Worm (Caenorhabditis elegans) whole organism, late embryonic: ENCODE results near the gene F59A1.6.
A peak's percentile ranks its signal among the peaks of the same experiment; 100 is the strongest.

Source experiments
- C08G9.2 ChIP-seq: sonication (generic microtip); optimal IDR thresholded peaks from 2 replicates; lab custom pipeline; 2016; ENCODE audit warnings: mild to moderate bottlenecking, missing genetic modification characterization, moderate library complexity, missing compliant biosample characterization
- C38D4.7 ChIP-seq: fragments of 200-800 bp; sonication (Bioruptor generic); optimal IDR thresholded peaks from 2 replicates; lab custom pipeline; 2018; ENCODE audit warnings: mild to moderate bottlenecking, missing genetic modification characterization, moderate library complexity, missing compliant biosample characterization
- F13H6.1 ChIP-seq: sonication (generic microtip); optimal IDR thresholded peaks from 2 replicates; lab custom pipeline; 2016; ENCODE audit warnings: missing genetic modification characterization, missing compliant biosample characterization
- Y22D7AL.16 ChIP-seq: sonication (generic microtip); optimal IDR thresholded peaks from 2 replicates; lab custom pipeline; 2016; ENCODE audit warnings: missing genetic modification characterization, missing compliant biosample characterization
- ahr-1 ChIP-seq: sonication (generic microtip); optimal IDR thresholded peaks from 2 replicates; lab custom pipeline; 2016; ENCODE audit warnings: missing genetic modification characterization, missing compliant biosample characterization
- ama-1 ChIP-seq: fragments of 150-350 bp; optimal IDR thresholded peaks from 2 replicates; lab custom pipeline; 2014
- ceh-18 ChIP-seq: sonication (generic microtip); optimal IDR thresholded peaks from 2 replicates; lab custom pipeline; 2016; ENCODE audit warnings: missing genetic modification characterization, missing compliant biosample characterization
- ceh-30 ChIP-seq: fragments of 150-350 bp; optimal IDR thresholded peaks from 2 replicates; lab custom pipeline; 2014; ENCODE audit warnings: missing biosample characterization, missing genetic modification characterization
- ceh-45 ChIP-seq: fragments of 200-800 bp; sonication (Bioruptor generic); IDR thresholded peaks from 2 replicates; pipeline ENCODE4 v1.3.6; 2022; ENCODE audit warnings: missing genetic modification reagents, missing genetic modification characterization, missing compliant biosample characterization
- ceh-6 ChIP-seq: fragments of 200-800 bp; sonication (Bioruptor generic); optimal IDR thresholded peaks from 2 replicates; lab custom pipeline; 2018; ENCODE audit warnings: mild to moderate bottlenecking, missing genetic modification characterization, missing compliant biosample characterization
- dve-1 ChIP-seq: sonication (generic microtip); optimal IDR thresholded peaks from 2 replicates; lab custom pipeline; 2017; ENCODE audit warnings: antibody characterized with exemption, mild to moderate bottlenecking, missing genetic modification characterization, missing compliant biosample characterization
- elt-2 ChIP-seq: sonication (generic microtip); optimal IDR thresholded peaks from 2 replicates; lab custom pipeline; 2016; ENCODE audit warnings: missing genetic modification reagents, missing genetic modification characterization, missing compliant biosample characterization
- elt-4 ChIP-seq: sonication (generic microtip); optimal IDR thresholded peaks from 2 replicates; lab custom pipeline; 2016; ENCODE audit warnings: missing genetic modification characterization, missing compliant biosample characterization
- fax-1 ChIP-seq: sonication (generic microtip); optimal IDR thresholded peaks from 2 replicates; lab custom pipeline; 2016; ENCODE audit warnings: missing genotype, missing genetic modification characterization, missing compliant biosample characterization
- gmeb-2 ChIP-seq: sonication (generic microtip); optimal IDR thresholded peaks from 2 replicates; lab custom pipeline; 2016; ENCODE audit warnings: missing genetic modification characterization, inconsistent platforms, missing compliant biosample characterization
- hlh-6 ChIP-seq: sonication (generic microtip); optimal IDR thresholded peaks from 2 replicates; lab custom pipeline; 2016; ENCODE audit warnings: missing genotype, missing genetic modification characterization, missing compliant biosample characterization
- hlh-8 ChIP-seq: sonication (generic microtip); optimal IDR thresholded peaks from 2 replicates; lab custom pipeline; 2016; ENCODE audit warnings: missing genotype, missing genetic modification characterization, missing compliant biosample characterization
- lim-6 ChIP-seq: sonication (generic microtip); optimal IDR thresholded peaks from 2 replicates; lab custom pipeline; 2016; ENCODE audit warnings: missing genetic modification characterization, missing compliant biosample characterization
- lin-11 ChIP-seq: fragments of 200-800 bp; sonication (Bioruptor generic); optimal IDR thresholded peaks from 2 replicates; lab custom pipeline; 2018; ENCODE audit warnings: mild to moderate bottlenecking, missing genetic modification characterization, missing compliant biosample characterization
- nfya-1 ChIP-seq: sonication (generic microtip); optimal IDR thresholded peaks from 2 replicates; lab custom pipeline; 2017; ENCODE audit warnings: missing genetic modification characterization, mild to moderate bottlenecking, missing compliant biosample characterization, antibody characterized with exemption, moderate library complexity
- nhr-11 ChIP-seq: fragments of 150-350 bp; optimal IDR thresholded peaks from 2 replicates; lab custom pipeline; 2014; ENCODE audit warnings: missing biosample characterization, missing genetic modification characterization
- pag-3 ChIP-seq: sonication (generic microtip); optimal IDR thresholded peaks from 2 replicates; lab custom pipeline; 2016; ENCODE audit warnings: missing compliant biosample characterization, missing genetic modification characterization, borderline replicate concordance
- pqm-1 ChIP-seq: sonication (generic microtip); optimal IDR thresholded peaks from 2 replicates; lab custom pipeline; 2016; ENCODE audit warnings: missing genetic modification characterization, missing compliant biosample characterization
- rnt-1 ChIP-seq: sonication (generic microtip); optimal IDR thresholded peaks from 2 replicates; lab custom pipeline; 2016; ENCODE audit warnings: missing genetic modification characterization, missing compliant biosample characterization
- sdc-2 ChIP-seq: sonication (generic microtip); optimal IDR thresholded peaks from 2 replicates; lab custom pipeline; 2016; ENCODE audit warnings: missing genotype, missing genetic modification characterization, missing compliant biosample characterization
- syd-9 ChIP-seq: sonication (generic microtip); optimal IDR thresholded peaks from 2 replicates; lab custom pipeline; 2016; ENCODE audit warnings: mild to moderate bottlenecking, missing genetic modification characterization, moderate library complexity, missing compliant biosample characterization
- unc-42 ChIP-seq: sonication (generic microtip); optimal IDR thresholded peaks from 2 replicates; lab custom pipeline; 2016; ENCODE audit warnings: missing genotype, missing genetic modification characterization, missing compliant biosample characterization
- unc-55 ChIP-seq: sonication (generic microtip); optimal IDR thresholded peaks from 2 replicates; lab custom pipeline; 2017; ENCODE audit warnings: missing biosample characterization, missing genetic modification reagents, missing genetic modification characterization
- unc-86 ChIP-seq: sonication (generic microtip); optimal IDR thresholded peaks from 2 replicates; lab custom pipeline; 2016; ENCODE audit warnings: missing genetic modification characterization, missing compliant biosample characterization
- ztf-16 ChIP-seq: sonication (generic microtip); optimal IDR thresholded peaks from 2 replicates; lab custom pipeline; 2017; ENCODE audit warnings: missing genetic modification characterization, missing compliant biosample characterization

Gene F59A1.6

DNA sequence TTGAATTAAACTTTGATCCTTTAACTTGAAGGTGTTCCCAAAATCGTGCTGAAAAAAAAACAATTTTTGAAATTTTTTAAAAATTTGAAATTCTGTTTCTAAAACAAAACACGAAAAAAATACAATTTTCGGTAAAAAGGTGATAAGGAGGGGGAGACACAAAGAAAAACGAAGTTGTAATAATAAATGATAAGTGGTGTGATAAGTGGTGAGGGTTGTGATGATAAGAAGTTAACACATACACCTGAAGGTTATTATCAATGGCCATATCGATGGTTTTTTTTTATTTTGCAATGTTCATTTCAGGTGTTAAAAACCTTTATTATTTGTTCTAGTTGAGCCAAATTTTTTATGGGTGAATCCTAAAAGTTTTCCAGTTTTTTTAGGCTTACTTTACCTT, 29.4 kb downstream of the F59A1.6 start, which contains the start of gene twk-33:
twk-33 (minus strand) TSS at position 48 of the 400 bp plus-strand sequence.
- TF ChIP-seq elt-2 (tag; lab: Kevin White, UChicago) = peak; percentile 98
- no peak for TF ChIP-seq elt-4 (tag; lab: Kevin White, UChicago)

DNA sequence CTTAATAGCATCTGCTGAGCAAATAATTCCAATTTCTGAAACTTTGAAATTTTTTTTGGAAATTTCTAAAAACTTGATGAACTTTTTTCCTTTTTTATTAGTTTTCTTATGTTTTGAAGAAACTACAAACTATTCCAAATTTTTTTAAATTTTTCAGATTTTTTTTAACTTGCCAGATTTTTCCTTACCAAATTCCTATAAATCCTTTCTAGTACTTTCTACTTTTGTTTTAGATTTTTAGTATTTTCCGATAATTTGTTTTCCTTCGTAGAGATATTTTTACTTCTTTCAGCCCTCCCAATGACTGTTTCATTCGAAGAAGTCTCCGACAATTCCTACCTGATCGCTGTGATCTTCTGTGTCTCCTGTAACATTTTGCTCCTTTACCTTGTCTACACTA, 33.7 kb downstream of the F59A1.6 start, which contains the start of gene str-77:
str-77 (plus strand) TSS at position 301 of the 400 bp plus-strand sequence.
- TF ChIP-seq syd-9 (tag; lab: Kevin White, UChicago) = no peak
- no peak for TF ChIP-seq ztf-16 (tag; lab: Kevin White, UChicago)
- TF ChIP-seq ama-1 = no peak

DNA sequence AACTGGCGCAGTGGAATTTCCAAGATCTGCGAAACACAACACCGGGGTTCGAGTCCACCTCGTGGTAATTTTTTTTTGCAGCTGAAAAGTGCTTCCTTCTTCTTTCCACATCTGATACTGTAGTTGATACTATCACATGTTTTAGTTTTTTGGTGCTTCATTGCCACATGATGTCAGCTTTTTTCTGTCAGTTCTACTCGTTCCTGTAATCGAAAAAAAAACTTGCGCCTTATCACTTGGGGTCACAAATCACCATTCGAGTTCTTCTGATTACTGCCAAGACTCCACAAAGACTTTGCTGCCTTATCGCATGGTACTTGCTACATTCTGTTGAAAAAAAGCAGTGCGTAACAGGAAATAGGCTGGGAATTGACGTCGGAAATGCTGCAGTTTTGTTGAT, 36.8 kb downstream of the F59A1.6 start:
- TF ChIP-seq unc-86 (tag; lab: Kevin White, UChicago) = no peak
- TF ChIP-seq elt-2 (tag; lab: Kevin White, UChicago) = peak; percentile 83

DNA sequence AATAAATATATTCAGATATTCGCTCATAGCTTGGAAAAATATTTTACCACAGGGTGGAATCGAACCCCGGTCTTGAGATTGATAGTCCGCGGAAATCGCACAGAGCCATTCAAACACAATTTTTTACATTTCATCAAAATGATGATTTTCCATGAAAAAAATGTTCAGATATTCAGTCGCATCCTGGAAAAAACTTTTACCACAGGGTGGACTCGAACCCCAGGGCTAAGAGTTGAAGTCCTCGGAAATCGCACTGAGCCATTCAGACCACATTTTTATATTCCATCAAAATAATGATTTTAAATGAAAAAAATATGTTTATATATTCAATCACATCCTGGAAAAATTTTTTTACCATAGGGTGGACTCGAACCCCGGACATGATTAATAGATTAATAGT, 37.6 kb downstream of the F59A1.6 start:
- no peak for TF ChIP-seq ahr-1 (tag; lab: Kevin White, UChicago)
- no peak for TF ChIP-seq pag-3
- no peak for TF ChIP-seq fax-1 (tag; lab: Kevin White, UChicago)
- no peak for TF ChIP-seq pqm-1
- TF ChIP-seq Y22D7AL.16 (tag; lab: Kevin White, UChicago) = no peak
- no peak for TF ChIP-seq nhr-11 (tag; lab: Kevin White, UChicago)
- TF ChIP-seq syd-9 (tag; lab: Kevin White, UChicago) = no peak
- TF ChIP-seq C08G9.2 (tag; lab: Kevin White, UChicago) = no peak
- TF ChIP-seq sdc-2 (tag; lab: Kevin White, UChicago) = no peak
- no peak for TF ChIP-seq unc-42 (tag; lab: Kevin White, UChicago)
- TF ChIP-seq lin-11 (tag; lab: Kevin White, UChicago) = no peak
- TF ChIP-seq dve-1 (tag; lab: Kevin White, UChicago) = no peak
- TF ChIP-seq lim-6 (tag; lab: Kevin White, UChicago) = no peak
- no peak for TF ChIP-seq hlh-8 (tag; lab: Kevin White, UChicago)
- TF ChIP-seq, all 69 proteins: peak for 0

DNA sequence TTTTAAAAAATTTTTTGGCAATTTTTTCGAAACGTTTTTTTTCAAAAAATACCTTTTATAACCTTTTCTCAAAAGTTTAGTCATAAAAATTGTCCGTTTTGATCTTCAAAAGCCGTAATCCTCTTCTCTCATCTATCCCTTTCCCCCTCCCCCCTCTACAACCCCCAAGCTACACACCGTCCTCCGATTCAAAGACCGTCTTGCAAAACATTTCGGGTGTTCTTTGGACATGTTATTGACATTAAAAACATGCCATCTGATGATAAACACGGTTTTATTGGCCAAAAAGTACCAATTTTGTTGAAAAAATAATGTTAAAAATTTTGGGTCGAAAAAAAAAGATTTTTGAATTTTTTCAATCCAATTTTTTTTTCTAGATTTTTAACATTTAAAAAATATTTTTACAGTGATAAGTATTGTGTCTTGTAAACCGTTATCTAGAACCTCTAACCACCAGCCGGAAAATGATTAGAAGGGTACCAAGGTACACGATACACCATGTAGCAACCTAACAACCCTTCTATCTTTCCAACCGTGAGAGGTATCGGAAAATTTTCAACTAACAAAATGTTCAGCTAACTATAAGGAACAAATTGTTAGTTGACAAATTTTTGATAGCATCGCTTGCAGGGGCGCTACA, 38.3 kb downstream of the F59A1.6 start:
- no peak for TF ChIP-seq rnt-1
- no peak for TF ChIP-seq ceh-30 (tag; lab: Kevin White, UChicago)
- TF ChIP-seq elt-2 (tag; lab: Kevin White, UChicago) = peak; percentile 18

DNA sequence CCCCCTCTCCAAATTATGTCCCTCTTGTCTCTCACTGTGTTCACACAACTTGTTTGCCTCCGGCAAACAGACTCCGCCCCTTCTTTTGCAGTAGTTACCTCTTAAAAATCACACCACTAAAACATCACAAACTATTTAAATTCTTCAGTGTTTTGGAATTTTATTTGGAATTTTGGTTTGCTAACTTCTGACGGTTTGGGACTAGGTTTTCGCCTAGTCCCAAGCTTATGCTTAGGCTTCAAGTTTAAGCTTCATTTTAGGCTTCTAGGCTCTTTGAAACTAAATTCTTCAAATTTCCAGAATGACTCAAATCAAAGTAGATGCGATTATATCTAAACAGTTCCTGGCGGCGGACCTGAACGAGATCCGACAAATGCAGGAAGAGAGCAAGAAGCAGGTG, 39.8 kb downstream of the F59A1.6 start, which contains the start of gene fat-5:
fat-5 (plus strand) TSS at position 301 of the 400 bp plus-strand sequence.
- TF ChIP-seq C38D4.7 (GFP tag; lab: Kevin White, UChicago) (no peak), rnt-1 (no peak), nfya-1 (tag; lab: Kevin White, UChicago) (no peak), pag-3 (no peak), ceh-6 (GFP tag; lab: Kevin White, UChicago) (no peak), hlh-6 (tag; lab: Kevin White, UChicago) (no peak), F13H6.1 (no peak), ceh-45 (no peak)

DNA sequence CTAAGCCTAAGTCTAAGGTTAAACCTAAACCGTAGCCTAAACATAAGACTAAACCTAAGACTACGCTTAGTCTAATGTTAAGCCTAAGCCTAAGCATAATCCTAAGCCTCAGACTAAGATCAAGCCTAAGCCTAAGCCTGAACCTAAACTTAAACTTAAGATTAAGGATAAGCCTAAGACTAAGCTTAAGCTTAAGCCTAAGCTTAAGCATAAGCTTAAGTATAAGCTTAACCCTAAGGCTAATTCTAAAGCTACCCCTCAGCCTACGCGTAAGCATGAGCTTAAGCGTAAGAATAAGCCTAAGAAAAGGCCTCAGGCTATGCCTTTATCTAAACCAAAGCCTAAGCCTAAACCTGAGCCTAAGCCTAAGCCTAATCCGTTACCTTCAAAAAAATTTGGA, 43.4 kb downstream of the F59A1.6 start:
- peak; percentile 84 for TF ChIP-seq dve-1 (tag; lab: Kevin White, UChicago)
- no peak for TF ChIP-seq ceh-6 (GFP tag; lab: Kevin White, UChicago)

DNA sequence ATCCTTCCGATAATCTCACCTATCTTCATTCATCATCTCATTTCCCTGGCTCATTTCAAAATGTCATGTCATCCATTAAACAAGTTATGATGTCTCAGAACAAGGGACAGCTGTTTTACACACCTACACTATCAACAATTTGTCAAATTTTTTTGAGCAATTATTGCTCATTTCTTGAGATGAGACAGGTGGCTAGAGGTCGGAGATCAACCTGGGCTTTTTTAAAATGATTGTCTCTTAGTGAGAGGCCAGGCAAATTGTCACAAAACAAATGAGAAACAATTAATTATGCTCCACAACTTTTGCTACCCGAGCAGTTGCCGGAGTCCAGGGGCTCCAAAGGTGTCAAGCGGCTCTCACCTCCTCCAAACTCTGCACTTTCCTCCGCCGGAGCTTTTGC, 43.8 kb downstream of the F59A1.6 start:
- TF ChIP-seq ceh-18 (tag; lab: Kevin White, UChicago) = peak; percentile 29
- no peak for TF ChIP-seq gmeb-2 (tag; lab: Kevin White, UChicago)
- TF ChIP-seq unc-55 = peak; percentile 75
- TF ChIP-seq, all 69 proteins: peak for 2
